Fruit fly (Drosophila melanogaster): ENCODE data around the gene Ugt302K1.

The Ugt302K1 gene

DNA sequence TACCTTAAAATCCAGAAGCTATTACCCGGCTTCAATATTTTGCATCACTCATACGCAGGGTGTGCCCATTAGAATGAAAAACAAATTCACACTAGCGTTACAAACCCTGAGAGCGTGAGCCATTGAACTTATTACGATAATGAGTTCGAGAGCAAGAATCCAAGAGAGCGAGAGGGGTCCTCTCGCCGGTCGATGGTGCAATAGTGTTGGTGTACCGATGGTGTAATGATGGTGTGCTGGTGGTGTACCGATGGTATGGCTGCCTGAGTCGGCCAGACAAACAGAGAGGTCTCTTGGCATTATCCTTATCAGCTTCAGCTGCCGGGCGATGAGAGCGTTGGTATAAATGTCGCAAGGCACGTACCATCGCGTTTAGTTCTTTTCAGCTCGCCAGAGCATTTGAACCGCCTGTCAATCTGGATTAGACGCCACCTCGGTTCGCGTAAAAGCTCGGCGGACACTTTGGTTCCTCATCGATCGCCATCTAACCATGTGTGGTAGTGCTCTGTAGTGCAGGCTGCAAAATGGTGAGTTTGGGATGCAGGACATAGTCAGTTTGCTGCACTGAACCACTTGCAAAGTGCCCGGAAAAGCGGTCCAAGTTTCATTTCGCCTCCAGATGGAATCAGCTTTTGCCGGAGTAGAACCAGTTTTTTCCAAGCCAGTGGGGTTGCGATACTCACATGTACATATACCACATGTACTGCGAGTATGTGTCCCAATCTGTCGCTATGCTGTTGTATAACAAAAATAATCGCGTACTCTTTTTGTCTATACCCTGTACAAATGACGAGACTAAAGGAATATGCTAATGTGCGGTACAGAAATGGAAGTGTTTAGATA is 46.6 kb upstream of the Ugt302K1 start (continued):
- TF ChIP-seq CG9609 (GFP tag; optimal IDR thresholded peaks at IDR 0.05) (no peak), peb (GFP tag; IDR thresholded peaks at IDR 0.05) (no peak), CG8924 (tag; optimal IDR thresholded peaks at IDR 0.05) (no peak), TFAM (GFP tag; optimal IDR thresholded peaks at IDR 0.05) (no peak), Elba2 (GFP tag; optimal IDR thresholded peaks at IDR 0.05) (no peak), pum (GFP tag; optimal IDR thresholded peaks at IDR 0.05) (no peak), CG14667 (GFP tag; IDR thresholded peaks at IDR 0.05) (no peak), C15 (GFP tag; IDR thresholded peaks at IDR 0.05) (no peak), HmgD (GFP tag; optimal IDR thresholded peaks at IDR 0.05) (no peak), CG17361 (GFP tag; IDR thresholded peaks at IDR 0.05) (0 out of 3 replicates have a peak, but pooled peaks have one; percentile 46), sc (optimal IDR thresholded peaks at IDR 0.05) (no peak), sc (GFP tag; optimal IDR thresholded peaks at IDR 0.05) (no peak), Bteb2 (GFP tag; optimal IDR thresholded peaks at IDR 0.05) (no peak), tgo (GFP tag; IDR thresholded peaks at IDR 0.05) (no peak), CG6689 (GFP tag; IDR thresholded peaks at IDR 0.05) (no peak), CG18011 (GFP tag; optimal IDR thresholded peaks at IDR 0.05) (no peak), mirr (GFP tag; optimal IDR thresholded peaks at IDR 0.05) (peak; percentile 65), CG10543 (GFP tag; optimal IDR thresholded peaks at IDR 0.05) (peak; percentile 30), nom (GFP tag; optimal IDR thresholded peaks at IDR 0.05) (peak; percentile 1), Ssrp (tag; optimal IDR thresholded peaks at IDR 0.05) (no peak), Mrtf (GFP tag; IDR thresholded peaks at IDR 0.05) (no peak), Abd-B (GFP tag; optimal IDR thresholded peaks at IDR 0.05) (no peak), fd96Cb (tag; optimal IDR thresholded peaks at IDR 0.05) (no peak), CG10959 (GFP tag; IDR thresholded peaks at IDR 0.05) (no peak), fd102C (GFP tag; optimal IDR thresholded peaks at IDR 0.05) (no peak), CG31388 (GFP tag; optimal IDR thresholded peaks at IDR 0.05) (no peak), chif (GFP tag; optimal IDR thresholded peaks at IDR 0.05) (no peak), CG4730 (GFP tag; IDR thresholded peaks at IDR 0.05) (no peak), ham (GFP tag; IDR thresholded peaks at IDR 0.05) (no peak), CG6175 (GFP tag; IDR thresholded peaks at IDR 0.05) (no peak), CG11696 (GFP tag; IDR thresholded peaks at IDR 0.05) (no peak), dpn (GFP tag; optimal IDR thresholded peaks at IDR 0.05) (no peak), ATbp (GFP tag; optimal IDR thresholded peaks at IDR 0.05) (peak; percentile 46), Eip74EF (GFP tag; optimal IDR thresholded peaks at IDR 0.05) (no peak), danr (GFP tag; IDR thresholded peaks at IDR 0.05) (no peak), run (tag; optimal IDR thresholded peaks at IDR 0.05) (no peak), eyg (GFP tag; optimal IDR thresholded peaks at IDR 0.05) (no peak), CG12942 (GFP tag; optimal IDR thresholded peaks at IDR 0.05) (no peak), CG10565 (GFP tag; optimal IDR thresholded peaks at IDR 0.05) (no peak), sisA (GFP tag; IDR thresholded peaks at IDR 0.05) (no peak), CG3065 (GFP tag; optimal IDR thresholded peaks at IDR 0.05) (no peak), CG17385 (GFP tag; optimal IDR thresholded peaks at IDR 0.05) (peak; percentile 41), stc (GFP tag; IDR thresholded peaks at IDR 0.05) (0 out of 2 replicates have a peak, but pooled peaks have one; percentile 16), org-1 (GFP tag; optimal IDR thresholded peaks at IDR 0.05) (no peak), gcm (GFP tag; optimal IDR thresholded peaks at IDR 0.05) (no peak), ranshi (GFP tag; IDR thresholded peaks at IDR 0.05) (no peak), Nf-YA (GFP tag; IDR thresholded peaks at IDR 0.05) (no peak), fd64A (GFP tag; optimal IDR thresholded peaks at IDR 0.05) (no peak), MTF-1 (GFP tag; optimal IDR thresholded peaks at IDR 0.05; ENCODE audit: borderline replicate concordance) (no peak), bcd (GFP tag; optimal IDR thresholded peaks at IDR 0.05) (no peak)
